Worm (Caenorhabditis elegans) whole organism, L3 larva: Measurements from ENCODE around the gene F41E6.12.

Experiments
- ZK546.5 ChIP-seq: sonication (generic microtip); optimal IDR thresholded peaks from 2 replicates; lab custom pipeline; 2017; ENCODE audit warnings: missing biosample characterization, missing genetic modification characterization
- aly-2 ChIP-seq: fragments of 150-350 bp; optimal IDR thresholded peaks from 2 replicates; lab custom pipeline; 2014; ENCODE audit warnings: missing biosample characterization, missing genetic modification characterization
- ama-1 ChIP-seq: fragments of 150-350 bp; optimal IDR thresholded peaks from 2 replicates; lab custom pipeline; 2018
- ceh-28 ChIP-seq: fragments of 150-350 bp; optimal IDR thresholded peaks from 2 replicates; lab custom pipeline; 2014; ENCODE audit warnings: missing biosample characterization, missing genetic modification reagents, missing genetic modification characterization
- ceh-82 ChIP-seq: fragments of 150-350 bp; optimal IDR thresholded peaks from 2 replicates; lab custom pipeline; 2014; ENCODE audit warnings: missing biosample characterization, missing genetic modification characterization
- elt-1 ChIP-seq: fragments of 150-350 bp; optimal IDR thresholded peaks from 2 replicates; lab custom pipeline; 2014; ENCODE audit warnings: missing biosample characterization, missing genetic modification characterization
- elt-3 ChIP-seq, 3 experiments: fragments of 150-350 bp in 1 of 3; sonication (generic microtip) in 2 of 3; optimal IDR thresholded peaks; 2 replicates in 2 of 3; 4 replicates in 1 of 3; lab custom pipeline; 2014 to 2017; ENCODE audit warnings: missing biosample characterization in 3 of 3, missing genetic modification characterization in 3 of 3
- fkh-10 ChIP-seq: sonication (generic microtip); optimal IDR thresholded peaks from 2 replicates; lab custom pipeline; 2017; ENCODE audit warnings: missing biosample characterization, missing genetic modification reagents, missing genetic modification characterization
- fkh-2 ChIP-seq: fragments of 150-350 bp; optimal IDR thresholded peaks from 2 replicates; lab custom pipeline; 2014; ENCODE audit warnings: missing biosample characterization, missing genetic modification reagents, missing genetic modification characterization
- fos-1 ChIP-seq: fragments of 150-350 bp; optimal IDR thresholded peaks from 2 replicates; lab custom pipeline; 2014; ENCODE audit warnings: missing biosample characterization, missing genetic modification characterization
- hmg-11 ChIP-seq: sonication (generic microtip); optimal IDR thresholded peaks from 2 replicates; lab custom pipeline; 2016; ENCODE audit warnings: missing genetic modification characterization, missing compliant biosample characterization
- jun-1 ChIP-seq: fragments of 150-350 bp; optimal IDR thresholded peaks from 2 replicates; lab custom pipeline; 2014; ENCODE audit warnings: missing biosample characterization, missing genetic modification reagents, missing genetic modification characterization
- lin-15B ChIP-seq: fragments of 150-350 bp; optimal IDR thresholded peaks from 2 replicates; lab custom pipeline; 2014; ENCODE audit warnings: missing biosample characterization, missing genetic modification characterization
- lin-39 ChIP-seq: fragments of 150-350 bp; optimal IDR thresholded peaks from 2 replicates; lab custom pipeline; 2018; ENCODE audit warnings: missing biosample characterization, missing genetic modification reagents, missing genetic modification characterization
- lsy-12 ChIP-seq: sonication (generic microtip); optimal IDR thresholded peaks from 2 replicates; lab custom pipeline; 2016; ENCODE audit warnings: mild to moderate bottlenecking, missing genetic modification characterization, missing compliant biosample characterization
- mdl-1 ChIP-seq: fragments of 150-350 bp; optimal IDR thresholded peaks from 2 replicates; lab custom pipeline; 2014; ENCODE audit warnings: missing biosample characterization, missing genetic modification characterization
- nfya-1 ChIP-seq: sonication (generic microtip); optimal IDR thresholded peaks from 2 replicates; lab custom pipeline; 2017; ENCODE audit warnings: missing genetic modification characterization, mild to moderate bottlenecking, missing compliant biosample characterization, antibody characterized with exemption, moderate library complexity; ENCODE audit not compliant: insufficient read depth
- nhr-11 ChIP-seq: fragments of 150-350 bp; optimal IDR thresholded peaks from 2 replicates; lab custom pipeline; 2014; ENCODE audit warnings: missing biosample characterization, missing genetic modification characterization
- nhr-12 ChIP-seq: fragments of 150-350 bp; optimal IDR thresholded peaks from 2 replicates; lab custom pipeline; 2014; ENCODE audit warnings: missing biosample characterization, missing genetic modification characterization
- nhr-23 ChIP-seq: fragments of 150-350 bp; optimal IDR thresholded peaks from 2 replicates; lab custom pipeline; 2014; ENCODE audit warnings: missing biosample characterization, missing genetic modification reagents, missing genetic modification characterization
- nhr-25 ChIP-seq: sonication (generic microtip); optimal IDR thresholded peaks from 2 replicates; lab custom pipeline; 2017; ENCODE audit warnings: missing biosample characterization, missing genetic modification characterization
- nhr-28 ChIP-seq: fragments of 150-350 bp; optimal IDR thresholded peaks from 2 replicates; lab custom pipeline; 2014; ENCODE audit warnings: missing biosample characterization, missing genetic modification characterization
- nhr-43 ChIP-seq: sonication (generic microtip); optimal IDR thresholded peaks from 2 replicates; lab custom pipeline; 2016; ENCODE audit warnings: mild to moderate bottlenecking, missing genetic modification characterization, missing compliant biosample characterization; ENCODE audit not compliant: poor library complexity, severe bottlenecking
- nhr-67 ChIP-seq: fragments of 150-350 bp; optimal IDR thresholded peaks from 2 replicates; lab custom pipeline; 2014; ENCODE audit warnings: missing biosample characterization, missing genetic modification characterization
- nhr-77 ChIP-seq: fragments of 150-350 bp; optimal IDR thresholded peaks from 2 replicates; lab custom pipeline; 2014; ENCODE audit warnings: missing biosample characterization, missing genetic modification characterization
- pha-4 ChIP-seq: fragments of 150-350 bp; optimal IDR thresholded peaks from 2 replicates; lab custom pipeline; 2014; ENCODE audit warnings: missing biosample characterization, missing genetic modification reagents, missing genetic modification characterization
- pqm-1 ChIP-seq: fragments of 150-350 bp; optimal IDR thresholded peaks from 2 replicates; lab custom pipeline; 2017; ENCODE audit warnings: missing biosample characterization, missing genetic modification characterization, inconsistent platforms
- sea-2 ChIP-seq: fragments of 150-350 bp; sonication (generic microtip); optimal IDR thresholded peaks from 4 replicates; lab custom pipeline; 2014; ENCODE audit warnings: missing biosample characterization, missing genetic modification reagents, missing genetic modification characterization
- snpc-4 ChIP-seq: fragments of 150-350 bp; optimal IDR thresholded peaks from 2 replicates; lab custom pipeline; 2014; ENCODE audit warnings: missing biosample characterization, missing genetic modification characterization
- tbx-2 ChIP-seq: sonication (generic microtip); optimal IDR thresholded peaks from 2 replicates; lab custom pipeline; 2016; ENCODE audit warnings: mild to moderate bottlenecking, missing genetic modification characterization, missing compliant biosample characterization
- unc-39 ChIP-seq: sonication (generic microtip); optimal IDR thresholded peaks from 4 replicates; lab custom pipeline; 2017; ENCODE audit warnings: missing biosample characterization, missing genetic modification characterization
- unc-62 ChIP-seq: fragments of 150-350 bp; sonication (generic microtip); optimal IDR thresholded peaks from 4 replicates; lab custom pipeline; 2014; ENCODE audit warnings: missing biosample characterization, missing genetic modification reagents, missing genetic modification characterization
- zag-1 ChIP-seq: fragments of 150-350 bp; optimal IDR thresholded peaks from 2 replicates; lab custom pipeline; 2014; ENCODE audit warnings: missing biosample characterization, missing genetic modification characterization
- ztf-11 ChIP-seq: fragments of 150-350 bp; optimal IDR thresholded peaks from 2 replicates; lab custom pipeline; 2014; ENCODE audit warnings: missing biosample characterization, missing genetic modification characterization

The F41E6.12 gene

DNA sequence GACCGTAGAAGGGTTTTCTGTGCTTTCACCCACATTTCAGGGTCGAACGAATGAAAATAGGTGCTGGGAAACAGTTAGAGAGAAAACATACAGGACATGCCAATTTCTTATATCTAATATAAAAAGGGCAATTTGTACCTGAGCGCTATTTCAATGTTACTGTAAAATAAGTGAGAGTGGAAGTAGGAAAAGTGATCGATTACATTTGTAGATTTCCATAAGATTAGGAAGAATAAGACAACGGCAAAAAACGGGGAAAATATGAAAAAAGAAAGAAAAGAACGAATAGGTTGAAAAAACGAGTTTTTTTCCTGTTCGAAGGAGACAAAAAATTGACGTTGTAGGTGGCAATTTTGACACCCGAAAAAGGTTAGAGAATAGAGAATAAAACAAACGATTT lies 39.3 kb upstream of the F41E6.12 start:
- TF ChIP-seq fkh-2 (tag; lab: Kevin White, UChicago), result no peak
- peak; percentile 44 for TF ChIP-seq nhr-25
- TF ChIP-seq sea-2 (GFP tag; lab: Kevin White, UChicago), result no peak
- no peak for TF ChIP-seq tbx-2 (tag; lab: Kevin White, UChicago)
- TF ChIP-seq elt-1, result peak; percentile 83
- TF ChIP-seq, all 47 proteins: peak for 2

DNA sequence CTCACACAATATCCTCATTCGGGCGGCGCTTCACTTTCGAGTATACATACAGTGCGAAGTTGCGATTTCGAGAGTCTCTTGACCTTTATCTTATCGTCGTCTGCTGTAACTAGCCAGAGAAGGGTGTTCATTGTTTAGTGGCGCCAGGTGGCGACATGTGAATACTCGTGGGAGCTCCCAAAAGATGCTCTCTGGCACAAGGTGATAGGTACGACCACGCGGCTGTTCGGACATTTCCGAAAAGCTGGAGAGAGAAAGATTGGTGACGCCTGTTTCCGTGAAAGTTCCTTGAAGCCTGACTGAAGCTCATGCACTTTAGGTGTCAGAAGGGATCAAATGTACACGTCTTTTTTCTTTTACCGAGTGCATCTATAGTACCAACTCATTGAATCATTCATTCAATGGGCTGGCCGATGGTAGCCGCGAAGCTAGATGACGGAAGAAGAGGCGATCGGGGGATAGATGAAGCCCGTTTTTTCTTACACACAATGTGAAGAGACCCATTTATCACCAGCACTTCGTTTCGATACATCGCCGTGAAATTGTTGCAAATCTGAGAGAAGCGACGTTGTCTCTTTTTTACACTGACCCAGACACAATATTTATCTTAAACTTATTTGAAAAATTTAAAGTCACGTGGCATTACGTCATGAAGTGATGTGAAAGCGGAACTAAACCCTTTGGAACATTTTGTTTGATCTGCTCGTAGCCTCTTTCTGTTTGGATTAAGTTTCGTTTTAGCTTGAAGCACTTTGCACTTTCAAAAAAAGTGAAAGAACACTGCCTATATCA lies 38.5 kb upstream of the F41E6.12 start:
- peak; percentile 30 for TF ChIP-seq nhr-25
- peak; percentile 4 for TF ChIP-seq lin-39 (tag; lab: Kevin White, UChicago)
- TF ChIP-seq nhr-77 (tag; lab: Kevin White, UChicago), result no peak
- TF ChIP-seq, all 47 proteins: peak for 2

DNA sequence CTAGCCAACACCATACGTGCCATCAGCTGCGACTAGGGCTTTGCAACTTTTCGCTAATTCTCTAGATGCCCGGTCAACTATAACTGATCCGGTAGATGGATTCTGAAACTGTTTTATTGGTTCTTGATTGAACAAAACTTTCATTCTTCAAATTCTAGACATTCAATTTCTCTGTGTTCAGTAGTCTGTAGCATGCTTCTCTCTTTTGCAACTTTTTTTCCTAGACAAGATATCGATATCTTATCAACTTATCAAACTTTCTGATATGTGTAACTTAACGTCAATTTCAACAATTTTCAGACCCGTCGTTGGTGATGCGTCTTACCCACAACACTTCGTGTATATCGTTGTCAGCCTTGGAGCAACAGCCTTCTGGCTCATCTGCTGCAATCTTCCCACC lies 36.8 kb upstream of the F41E6.12 start, which contains the start of gene ZC190.4:
TSS of gene ZC190.4 (plus strand) at position 301 of the 400 bp plus-strand sequence.
- TF ChIP-seq jun-1 (tag; lab: Kevin White, UChicago) (no peak), nhr-77 (tag; lab: Kevin White, UChicago) (no peak), nhr-11 (no peak), pqm-1 (tag; lab: Kevin White, UChicago) (no peak), tbx-2 (tag; lab: Kevin White, UChicago) (no peak), hmg-11 (tag; lab: Kevin White, UChicago) (no peak), lin-39 (tag; lab: Kevin White, UChicago) (no peak), lin-15B (tag; lab: Kevin White, UChicago) (no peak), nhr-43 (tag; lab: Kevin White, UChicago) (no peak), pha-4 (tag; lab: Kevin White, UChicago) (no peak), fkh-10 (GFP tag; lab: Kevin White, UChicago) (no peak), unc-62 (GFP tag; lab: Kevin White, UChicago) (no peak), nhr-25 (no peak), mdl-1 (tag; lab: Kevin White, UChicago) (no peak), ceh-82 (no peak), nhr-28 (tag; lab: Kevin White, UChicago) (no peak)

DNA sequence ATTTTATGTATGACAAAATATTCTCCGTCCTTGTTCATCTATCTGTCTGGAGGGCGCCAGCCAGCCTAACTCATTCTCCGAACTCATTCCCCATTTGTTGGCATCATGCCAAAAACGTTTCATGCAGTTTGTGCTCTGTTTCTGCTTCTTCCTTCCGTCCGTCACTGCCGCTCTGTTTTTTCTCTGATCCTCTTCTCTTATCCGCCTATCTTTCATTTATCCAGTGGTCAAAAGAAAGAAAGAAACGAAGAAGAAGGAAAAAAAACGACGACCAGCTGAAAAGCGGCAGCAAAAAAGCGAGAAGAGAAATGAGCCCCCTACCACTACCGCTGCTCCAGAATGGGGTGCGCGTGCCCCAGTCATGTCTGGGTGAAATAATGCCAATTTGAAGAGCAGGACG lies 34.1 kb upstream of the F41E6.12 start:
- no peak for TF ChIP-seq fos-1 (tag; lab: Kevin White, UChicago)
- TF ChIP-seq aly-2 (tag; lab: Kevin White, UChicago), result no peak
- peak; percentile 66 for TF ChIP-seq tbx-2 (tag; lab: Kevin White, UChicago)
- no peak for TF ChIP-seq pha-4 (tag; lab: Kevin White, UChicago)
- peak; percentile 66 for TF ChIP-seq lin-39 (tag; lab: Kevin White, UChicago)
- TF ChIP-seq snpc-4, result peak; percentile 15
- peak; percentile 9 for TF ChIP-seq hmg-11 (tag; lab: Kevin White, UChicago)
- TF ChIP-seq nfya-1 (tag; lab: Kevin White, UChicago), result peak; percentile 56

DNA sequence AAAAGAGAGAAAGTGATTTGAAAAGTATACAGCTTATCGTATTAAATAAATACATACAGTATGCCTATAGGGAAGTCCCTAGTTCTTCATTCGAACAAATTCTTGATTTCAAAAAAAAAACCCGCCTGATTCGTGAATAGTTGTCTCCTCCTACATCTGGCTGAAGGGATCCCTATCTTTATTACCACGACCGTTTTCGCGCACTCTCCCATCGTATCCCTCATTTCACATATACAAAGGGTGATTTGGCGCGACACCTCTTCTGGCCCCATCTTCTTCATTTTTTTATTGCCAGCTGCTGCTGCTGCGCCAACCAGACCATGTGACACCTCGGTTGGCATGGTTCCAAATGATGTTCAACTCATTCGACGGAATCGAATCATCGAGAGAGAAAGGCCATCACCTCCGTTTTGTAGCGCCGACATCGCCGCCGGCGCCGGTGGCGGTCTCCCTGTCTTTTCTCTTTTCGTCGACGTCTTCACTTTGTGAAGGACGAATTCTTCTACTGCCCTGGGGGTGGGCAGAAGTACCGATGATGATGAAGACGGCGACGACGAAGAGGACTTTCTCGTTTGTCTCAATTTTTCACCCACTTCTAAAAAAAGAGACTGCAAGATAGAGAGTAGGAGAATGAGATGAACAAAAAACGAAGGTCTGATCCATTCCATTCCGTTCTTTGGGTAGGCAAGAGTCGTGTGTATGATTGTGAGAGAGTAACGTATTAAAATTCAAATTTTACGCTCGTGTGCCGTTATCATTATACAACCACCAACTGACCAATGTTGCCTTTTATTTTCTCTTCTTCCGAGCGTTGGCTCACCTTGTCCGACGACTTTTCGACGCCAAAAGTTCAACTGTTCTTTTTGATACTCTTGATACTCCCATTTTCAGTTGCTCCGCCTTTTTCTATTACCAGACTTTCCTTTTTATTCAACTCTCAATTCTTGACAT lies 33.4 kb upstream of the F41E6.12 start:
- TF ChIP-seq nhr-67 (tag; lab: Kevin White, UChicago) (no peak), ZK546.5 (tag; lab: Kevin White, UChicago) (no peak), nhr-77 (tag; lab: Kevin White, UChicago) (no peak), nhr-25 (peak; percentile 93), pha-4 (tag; lab: Kevin White, UChicago) (no peak), ztf-11 (tag; lab: Kevin White, UChicago) (no peak), ceh-82 (no peak), zag-1 (no peak), elt-3 (tag; optimal IDR thresholded peaks at IDR 0.05; lab: Kevin White, UChicago) (no peak), unc-39 (tag; lab: Kevin White, UChicago) (no peak), nfya-1 (tag; lab: Kevin White, UChicago) (peak; percentile 7), unc-62 (GFP tag; lab: Kevin White, UChicago) (peak; percentile 37), lsy-12 (tag; lab: Kevin White, UChicago) (peak; percentile 36), ceh-28 (tag; lab: Kevin White, UChicago) (no peak), pqm-1 (tag; lab: Kevin White, UChicago) (peak; percentile 60), jun-1 (tag; lab: Kevin White, UChicago) (no peak), aly-2 (tag; lab: Kevin White, UChicago) (no peak), elt-1 (peak; percentile 46), nhr-23 (peak; percentile 57), nhr-43 (tag; lab: Kevin White, UChicago) (peak; percentile 54), nhr-12 (tag; lab: Kevin White, UChicago) (no peak), fkh-2 (tag; lab: Kevin White, UChicago) (no peak), nhr-28 (tag; lab: Kevin White, UChicago) (no peak), tbx-2 (tag; lab: Kevin White, UChicago) (no peak), ama-1 (lab: Kevin White, UChicago) (no peak)
